Worm (Caenorhabditis elegans): ENCODE results near the gene K02E11.5.

DNA sequence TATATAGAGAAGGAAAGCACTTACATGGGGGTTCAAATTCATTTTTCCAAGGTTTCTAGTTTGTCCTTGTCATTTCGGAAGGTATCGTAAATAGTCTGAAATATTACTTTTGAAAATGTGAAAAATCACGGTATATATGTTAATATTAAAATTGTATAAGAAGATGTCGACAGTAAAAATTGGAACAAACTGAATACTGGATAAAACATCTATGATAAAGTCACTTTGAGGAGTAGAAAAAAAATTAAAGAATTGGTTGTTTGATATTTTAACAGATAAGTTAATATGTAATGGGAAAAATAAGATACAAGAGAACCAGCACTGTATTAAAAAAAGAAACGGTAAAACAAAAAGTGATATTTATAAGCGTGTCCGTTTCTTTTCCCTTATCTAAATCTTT, 25.8 kb upstream of the K02E11.5 start, which contains the start of gene nep-21:
- TF ChIP-seq him-1 (tag; optimal IDR thresholded peaks at IDR 0.05) (no peak), dao-5 (tag; optimal IDR thresholded peaks at IDR 0.05) (no peak), W03F9.2 (tag; optimal IDR thresholded peaks at IDR 0.05) (no peak)

Measured in whole organism, L4/young adult.